Fruit fly (Drosophila melanogaster) whole organism: ENCODE data around the gene CG33282.

Source experiments
- pan ChIP-seq: fragments of >200 bp; optimal IDR thresholded peaks from 2 replicates; lab custom pipeline; 2017
- psq ChIP-seq: fragments of >200 bp; optimal IDR thresholded peaks from 2 replicates; lab custom pipeline; 2017

dm6 chr2L:3298065-3298469 is 29.6 kb upstream of the CG33282 start:
- TF ChIP-seq pan (lab: Kevin White, UChicago) (no peak), psq (lab: Kevin White, UChicago) (no peak)
